Worm (Caenorhabditis elegans) whole organism, midembryonic: ENCODE measurements around the gene C04E6.8.

Experiments
- T22C8.4 ChIP-seq: fragments of 200-800 bp; sonication (Bioruptor generic); IDR thresholded peaks from 2 replicates; pipeline ENCODE4 v1.3.6; 2022; ENCODE audit warnings: missing genetic modification characterization, missing compliant biosample characterization
- flt-1 ChIP-seq: fragments of 200-800 bp; sonication (Bioruptor generic); IDR thresholded peaks from 2 replicates; pipeline ENCODE4 v1.3.6; 2022; ENCODE audit warnings: missing genetic modification characterization, missing compliant biosample characterization
- klf-2 ChIP-seq: fragments of 200-800 bp; sonication (Bioruptor generic); conservative IDR thresholded peaks from 2 replicates; pipeline ENCODE4 v1.3.6; 2022; ENCODE audit warnings: missing genetic modification reagents, missing genetic modification characterization, missing compliant biosample characterization
- ztf-23 ChIP-seq: fragments of 200-800 bp; sonication (Bioruptor generic); IDR thresholded peaks from 2 replicates; pipeline ENCODE4 v1.3.6; 2022; ENCODE audit warnings: missing genetic modification reagents, missing genetic modification characterization, missing compliant biosample characterization
- ztf-29 ChIP-seq: fragments of 200-800 bp; sonication (Bioruptor generic); IDR thresholded peaks from 2 replicates; pipeline ENCODE4 v1.3.6; 2022; ENCODE audit warnings: missing genetic modification reagents, missing genetic modification characterization, missing compliant biosample characterization

DNA sequence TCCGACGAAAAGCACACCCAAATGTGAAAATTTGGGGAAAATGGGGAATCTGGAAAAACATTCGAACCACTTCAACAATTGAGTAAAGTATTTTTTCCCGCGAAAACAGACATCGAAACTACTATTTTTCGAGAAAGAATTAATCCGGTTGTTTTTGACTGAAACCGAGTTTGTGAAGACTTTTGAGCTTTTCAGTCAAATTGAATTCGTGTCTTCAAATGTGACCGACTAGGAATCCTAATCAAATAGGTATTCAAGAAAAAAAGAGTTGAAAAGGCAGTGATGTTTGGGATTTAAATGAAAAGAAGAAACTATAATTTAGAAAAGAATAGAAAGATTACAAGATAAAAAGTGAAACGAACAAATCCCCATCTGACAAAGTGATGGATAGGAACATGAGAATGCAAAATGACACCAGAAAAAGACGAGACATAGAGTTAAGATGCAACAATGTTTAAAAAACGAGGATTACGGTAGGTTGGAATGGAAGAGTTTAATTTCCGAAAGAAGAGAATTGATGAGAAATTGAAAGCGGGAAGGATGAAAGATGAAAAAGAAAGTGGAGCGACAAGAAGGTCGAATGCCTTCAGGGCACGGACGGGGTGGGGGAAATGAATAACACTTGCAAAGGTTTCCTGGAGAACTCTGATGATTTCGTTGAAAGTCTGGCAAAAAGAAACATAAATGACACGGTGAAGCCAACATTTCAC is 21.0 kb downstream of the C04E6.8 start, which contains the start of gene F26F12.8:
- TF ChIP-seq T22C8.4, result no peak
- no peak for TF ChIP-seq flt-1 (GFP tag; lab: Robert Waterston, UW)
- no peak for TF ChIP-seq ztf-29 (GFP tag; lab: Robert Waterston, UW)
- no peak for TF ChIP-seq ztf-23 (GFP tag; lab: Robert Waterston, UW)
- no peak for TF ChIP-seq klf-2 (GFP tag; lab: Robert Waterston, UW)
